Fruit fly (Drosophila melanogaster): ENCODE results near the gene foxo.

DNA sequence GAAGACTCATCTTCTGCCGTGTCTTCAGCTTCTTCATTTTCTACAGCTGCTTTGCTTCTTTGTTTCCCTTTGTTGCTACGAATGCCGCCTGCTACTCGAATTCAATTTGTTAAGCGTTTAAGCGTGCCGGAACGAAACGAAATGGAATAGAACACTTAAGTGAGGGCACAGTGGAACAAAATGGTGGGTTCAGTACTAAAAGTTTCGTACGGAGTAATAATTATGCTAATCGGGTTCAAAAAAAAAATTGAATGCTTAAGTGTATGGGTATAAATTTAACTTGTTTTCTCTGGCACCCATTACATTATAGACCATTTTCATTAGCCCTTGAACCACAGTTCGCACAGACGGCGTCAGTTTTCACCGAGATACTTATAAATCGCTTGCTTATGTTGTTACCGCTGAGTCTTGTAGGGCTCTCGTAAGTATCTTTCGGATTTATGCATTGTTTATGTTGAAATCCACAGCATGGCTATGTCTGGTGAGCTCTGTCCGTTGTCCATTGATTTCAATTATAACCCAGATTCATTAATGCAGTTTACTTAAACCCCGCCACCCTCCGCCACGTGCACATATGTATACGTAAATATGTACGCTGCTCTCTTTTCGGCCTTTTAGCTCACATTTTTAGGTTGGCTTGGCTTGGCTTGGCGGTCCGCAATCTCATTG, 44.1 kb upstream of the foxo start:
- TF ChIP-seq psq (optimal IDR thresholded peaks at IDR 0.05) (no peak), Myc (optimal IDR thresholded peaks at IDR 0.05) (no peak), h (optimal IDR thresholded peaks at IDR 0.05) (no peak), insv (optimal IDR thresholded peaks at IDR 0.05) (no peak), Sin3A (optimal IDR thresholded peaks at IDR 0.05) (no peak)

Data from Kc167 (cell line).